Fruit fly (Drosophila melanogaster): Measurements from ENCODE around the gene cv.

DNA sequence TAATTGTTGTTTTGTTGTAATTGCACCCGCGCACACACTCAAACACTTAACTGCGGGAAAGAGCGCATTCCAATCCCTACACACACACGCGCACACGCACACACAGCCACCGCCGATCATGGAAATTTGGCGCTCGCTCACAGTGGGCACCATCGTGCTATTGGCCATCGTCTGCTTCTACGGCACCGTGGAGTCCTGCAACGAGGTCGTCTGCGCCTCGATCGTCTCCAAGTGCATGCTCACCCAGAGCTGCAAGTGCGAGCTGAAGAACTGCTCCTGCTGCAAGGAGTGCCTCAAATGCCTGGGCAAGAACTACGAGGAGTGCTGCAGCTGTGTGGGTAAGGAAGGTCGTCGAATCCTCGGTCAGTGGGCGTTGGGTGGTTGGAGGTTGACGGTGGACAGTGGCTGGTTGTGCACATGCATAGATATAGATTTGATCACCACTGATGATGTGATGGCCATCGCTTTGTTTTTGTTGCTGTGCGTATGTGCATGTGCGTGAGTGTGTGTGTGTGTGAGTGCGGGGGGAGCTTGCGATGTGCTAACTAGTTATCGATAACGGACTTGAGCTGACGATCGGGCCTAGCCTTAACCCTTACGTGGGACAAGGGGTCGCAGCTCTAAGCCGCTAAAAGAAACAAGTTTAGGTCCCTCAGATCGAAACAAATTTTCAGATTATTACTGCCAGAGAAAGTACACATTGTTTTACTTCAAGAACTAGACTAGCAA, 1.0 kb downstream of the cv start:
- no peak for TF ChIP-seq Pif1A (GFP tag; optimal IDR thresholded peaks at IDR 0.05)
- TF ChIP-seq CG32121 (GFP tag; IDR thresholded peaks at IDR 0.05) = no peak
